Worm (Caenorhabditis elegans) whole organism, young adult: ENCODE results near the gene Y22D7AL.7.

Experiments
- F33H1.4 ChIP-seq: fragments of 200-800 bp; sonication (Bioruptor generic); IDR thresholded peaks from 2 replicates; pipeline ENCODE4 v1.3.6; 2022; ENCODE audit warnings: missing genetic modification reagents, missing genetic modification characterization, missing compliant biosample characterization
- F39B2.1 ChIP-seq: fragments of 200-800 bp; sonication (Bioruptor generic); IDR thresholded peaks from 2 replicates; pipeline ENCODE4 v1.3.6; 2022; ENCODE audit warnings: missing genetic modification reagents, missing genetic modification characterization, missing compliant biosample characterization
- F49E8.2 ChIP-seq: sonication (generic microtip); optimal IDR thresholded peaks from 3 replicates; lab custom pipeline; 2017; ENCODE audit warnings: missing genetic modification characterization, mild to moderate bottlenecking, missing compliant biosample characterization, antibody characterized with exemption, moderate library complexity; ENCODE audit not compliant: insufficient read depth
- F55B11.4 ChIP-seq: sonication (generic microtip); optimal IDR thresholded peaks from 2 replicates; lab custom pipeline; 2016; ENCODE audit warnings: missing compliant biosample characterization, missing genetic modification characterization, borderline replicate concordance; ENCODE audit not compliant: insufficient read depth
- T07F8.4 ChIP-seq: sonication (generic microtip); optimal IDR thresholded peaks from 2 replicates; lab custom pipeline; 2016; ENCODE audit warnings: mild to moderate bottlenecking, missing genetic modification characterization, moderate library complexity, missing compliant biosample characterization
- Y53G8AR.9 ChIP-seq: fragments of 200-800 bp; sonication (Bioruptor generic); conservative IDR thresholded peaks from 2 replicates; pipeline ENCODE4 v1.3.6; 2022; ENCODE audit warnings: missing genetic modification reagents, missing genetic modification characterization, missing compliant biosample characterization
- Y67H2A.10 ChIP-seq: fragments of 200-800 bp; sonication (Bioruptor generic); conservative IDR thresholded peaks from 2 replicates; pipeline ENCODE4 v1.3.6; 2022; ENCODE audit warnings: missing genetic modification reagents, missing genetic modification characterization, missing compliant biosample characterization
- athp-1 ChIP-seq: sonication (generic microtip); optimal IDR thresholded peaks from 2 replicates; lab custom pipeline; 2017; ENCODE audit warnings: mild to moderate bottlenecking, missing genetic modification characterization, missing compliant biosample characterization
- attf-5 ChIP-seq: fragments of 200-800 bp; sonication (Bioruptor generic); optimal IDR thresholded peaks from 2 replicates; lab custom pipeline; 2018; ENCODE audit warnings: mild to moderate bottlenecking, missing genetic modification characterization, missing compliant biosample characterization
- cebp-1 ChIP-seq, 2 experiments: fragments of 200-800 bp in 1 of 2; sonication (Bioruptor generic) in 1 of 2; sonication (generic microtip) in 1 of 2; IDR thresholded peaks in 1 of 2; optimal IDR thresholded peaks in 1 of 2; 2 replicates each; pipeline versions ENCODE4 v1.3.6 to Lab custom; 2017 to 2022; ENCODE audit warnings: missing compliant biosample characterization in 2 of 2, missing genetic modification characterization in 2 of 2, mild to moderate bottlenecking in 1 of 2, missing genetic modification reagents in 1 of 2, moderate library complexity in 1 of 2
- ceh-100 ChIP-seq: fragments of 200-800 bp; sonication (Bioruptor generic); IDR thresholded peaks from 2 replicates; pipeline ENCODE4 v1.3.6; 2022; ENCODE audit warnings: missing genetic modification reagents, missing genetic modification characterization, missing compliant biosample characterization
- ceh-40 ChIP-seq: fragments of 200-800 bp; sonication (Bioruptor generic); IDR thresholded peaks from 2 replicates; pipeline ENCODE4 v1.3.6; 2022; ENCODE audit warnings: missing genetic modification characterization, missing compliant biosample characterization
- ceh-91 ChIP-seq: fragments of 200-800 bp; sonication (Bioruptor generic); IDR thresholded peaks from 2 replicates; pipeline ENCODE4 v1.3.6; 2022; ENCODE audit warnings: missing genetic modification reagents, missing genetic modification characterization, missing compliant biosample characterization
- die-1 ChIP-seq: sonication (generic microtip); optimal IDR thresholded peaks from 2 replicates; lab custom pipeline; 2016; ENCODE audit warnings: missing genotype, mild to moderate bottlenecking, missing genetic modification characterization, missing compliant biosample characterization
- dox-1 ChIP-seq: fragments of 200-800 bp; sonication (Bioruptor generic); IDR thresholded peaks from 2 replicates; pipeline ENCODE4 v1.3.6; 2022; ENCODE audit warnings: missing genetic modification reagents, missing genetic modification characterization, missing compliant biosample characterization
- egrh-3 ChIP-seq: fragments of 200-800 bp; sonication (Bioruptor generic); IDR thresholded peaks from 2 replicates; pipeline ENCODE4 v1.3.6; 2022; ENCODE audit warnings: missing genetic modification reagents, missing genetic modification characterization, missing compliant biosample characterization
- hlh-12 ChIP-seq: sonication (generic microtip); optimal IDR thresholded peaks from 2 replicates; lab custom pipeline; 2016; ENCODE audit warnings: missing genetic modification characterization, missing compliant biosample characterization
- hmg-1.2 ChIP-seq: fragments of 200-800 bp; sonication (Bioruptor generic); IDR thresholded peaks from 2 replicates; pipeline ENCODE4 v1.3.6; 2022; ENCODE audit warnings: missing genetic modification reagents, missing genetic modification characterization, missing compliant biosample characterization
- hmg-20 ChIP-seq: fragments of 200-800 bp; sonication (Bioruptor generic); IDR thresholded peaks from 2 replicates; pipeline ENCODE4 v1.3.6; 2022; ENCODE audit warnings: missing genetic modification reagents, missing genetic modification characterization, missing compliant biosample characterization
- hrde-1 ChIP-seq: sonication (generic microtip); optimal IDR thresholded peaks from 2 replicates; lab custom pipeline; 2016; ENCODE audit warnings: missing genetic modification characterization, mild to moderate bottlenecking, missing compliant biosample characterization, moderate library complexity, missing genotype, missing genetic modification reagents, borderline replicate concordance
- lin-26 ChIP-seq: fragments of 200-800 bp; sonication (Bioruptor generic); IDR thresholded peaks from 2 replicates; pipeline ENCODE4 v1.3.6; 2022; ENCODE audit warnings: missing genetic modification reagents, missing genetic modification characterization, missing compliant biosample characterization
- lin-35 ChIP-seq, 3 experiments: fragments of 150-350 bp in 2 of 3; sonication (generic microtip) in 1 of 3; optimal IDR thresholded peaks; 2 replicates each; lab custom pipeline; 2014 to 2018; ENCODE audit warnings: missing biosample characterization in 3 of 3, missing genetic modification characterization in 3 of 3, missing genetic modification reagents in 3 of 3
- lin-54 ChIP-seq: fragments of 200-800 bp; sonication (Bioruptor generic); optimal IDR thresholded peaks from 2 replicates; lab custom pipeline; 2018; ENCODE audit warnings: mild to moderate bottlenecking, missing genetic modification characterization, missing compliant biosample characterization
- lsl-1 ChIP-seq: fragments of 200-800 bp; sonication (Bioruptor generic); optimal IDR thresholded peaks from 2 replicates; lab custom pipeline; 2018; ENCODE audit warnings: mild to moderate bottlenecking, missing genetic modification characterization, moderate library complexity, missing compliant biosample characterization
- lsy-27 ChIP-seq: sonication (generic microtip); optimal IDR thresholded peaks from 2 replicates; lab custom pipeline; 2017; ENCODE audit warnings: missing genetic modification characterization, mild to moderate bottlenecking, missing compliant biosample characterization, antibody characterized with exemption, missing genotype, borderline replicate concordance; ENCODE audit not compliant: insufficient read depth
- madf-3 ChIP-seq: fragments of 200-800 bp; sonication (Bioruptor generic); IDR thresholded peaks from 2 replicates; pipeline ENCODE4 v1.3.6; 2022; ENCODE audit warnings: missing genetic modification reagents, missing genetic modification characterization, missing compliant biosample characterization
- mel-28 ChIP-seq: sonication (generic microtip); optimal IDR thresholded peaks from 2 replicates; lab custom pipeline; 2016; ENCODE audit warnings: borderline replicate concordance, mild to moderate bottlenecking, missing genetic modification characterization, missing compliant biosample characterization
- mes-4 ChIP-seq: sonication (generic microtip); optimal IDR thresholded peaks from 2 replicates; lab custom pipeline; 2016; ENCODE audit warnings: missing genotype, missing genetic modification characterization, missing compliant biosample characterization
- mxl-1 ChIP-seq: sonication (generic microtip); optimal IDR thresholded peaks from 2 replicates; lab custom pipeline; 2016; ENCODE audit warnings: missing genetic modification characterization, missing compliant biosample characterization
- pbrm-1 ChIP-seq: fragments of 200-800 bp; sonication (Bioruptor generic); IDR thresholded peaks from 2 replicates; pipeline ENCODE4 v1.3.6; 2022; ENCODE audit warnings: missing genetic modification reagents, missing genetic modification characterization, missing compliant biosample characterization
- rcor-1 ChIP-seq: fragments of 200-800 bp; sonication (Bioruptor generic); IDR thresholded peaks from 2 replicates; pipeline ENCODE4 v1.3.6; 2022; ENCODE audit warnings: missing genetic modification reagents, missing genetic modification characterization, missing compliant biosample characterization
- rec-8 ChIP-seq, 2 experiments: sonication (generic microtip); optimal IDR thresholded peaks; 2 replicates each; lab custom pipeline; 2016; ENCODE audit warnings: mild to moderate bottlenecking in 2 of 2, missing genetic modification characterization in 2 of 2, missing genetic modification reagents in 2 of 2, missing genotype in 2 of 2, missing biosample characterization in 1 of 2, missing compliant biosample characterization in 1 of 2, moderate library complexity in 1 of 2
- repo-1 ChIP-seq: sonication (generic microtip); optimal IDR thresholded peaks from 2 replicates; lab custom pipeline; 2017; ENCODE audit warnings: mild to moderate bottlenecking, missing genetic modification characterization, missing compliant biosample characterization
- sdz-38 ChIP-seq: sonication (generic microtip); optimal IDR thresholded peaks from 2 replicates; lab custom pipeline; 2016; ENCODE audit warnings: missing genotype, missing genetic modification characterization, missing compliant biosample characterization
- sea-2 ChIP-seq: fragments of 200-800 bp; sonication (Bioruptor generic); IDR thresholded peaks from 2 replicates; pipeline ENCODE4 v1.3.6; 2022; ENCODE audit warnings: missing genetic modification characterization, missing compliant biosample characterization
- snpc-1.1 ChIP-seq: sonication (generic microtip); optimal IDR thresholded peaks from 2 replicates; lab custom pipeline; 2017; ENCODE audit warnings: missing genetic modification characterization, mild to moderate bottlenecking, missing compliant biosample characterization, antibody characterized with exemption, moderate library complexity, missing genotype, missing genetic modification reagents; ENCODE audit not compliant: insufficient read depth
- snpc-3.4 ChIP-seq: sonication (generic microtip); optimal IDR thresholded peaks from 2 replicates; lab custom pipeline; 2017; ENCODE audit warnings: missing genetic modification characterization, mild to moderate bottlenecking, missing compliant biosample characterization, antibody characterized with exemption, moderate library complexity, missing genotype, missing genetic modification reagents
- snpc-4 ChIP-seq, 5 experiments: fragments of 150-350 bp in 1 of 5; sonication (generic microtip) in 4 of 5; optimal IDR thresholded peaks; 2 replicates each; lab custom pipeline; 2014 to 2018; ENCODE audit warnings: missing genetic modification characterization in 5 of 5, missing biosample characterization in 3 of 5, antibody characterized with exemption in 2 of 5, mild to moderate bottlenecking in 2 of 5, missing compliant biosample characterization in 2 of 5, missing genotype in 2 of 5, moderate library complexity in 2 of 5, missing genetic modification reagents in 1 of 5
- tbp1 ChIP-seq: fragments of 200-800 bp; sonication (Bioruptor generic); optimal IDR thresholded peaks from 2 replicates; lab custom pipeline; 2018; ENCODE audit warnings: mild to moderate bottlenecking, missing genetic modification characterization, missing compliant biosample characterization
- tlf-1 ChIP-seq: fragments of 200-800 bp; sonication (Bioruptor generic); optimal IDR thresholded peaks from 2 replicates; lab custom pipeline; 2018; ENCODE audit warnings: mild to moderate bottlenecking, missing genetic modification characterization, missing compliant biosample characterization
- unc-130 ChIP-seq: sonication (generic microtip); optimal IDR thresholded peaks from 2 replicates; lab custom pipeline; 2016; ENCODE audit warnings: missing genetic modification reagents, missing genetic modification characterization, missing compliant biosample characterization
- ztf-25 ChIP-seq: fragments of 200-800 bp; sonication (Bioruptor generic); IDR thresholded peaks from 2 replicates; pipeline ENCODE4 v1.3.6; 2022; ENCODE audit warnings: missing genetic modification reagents, missing genetic modification characterization, missing compliant biosample characterization
- ztf-3 ChIP-seq: fragments of 200-800 bp; sonication (Bioruptor generic); optimal IDR thresholded peaks from 2 replicates; lab custom pipeline; 2018; ENCODE audit warnings: mild to moderate bottlenecking, missing genetic modification characterization, missing compliant biosample characterization

Y22D7AL.7 gene

ce11 chrIII:1598927-1599326 is 22.4 kb downstream of the Y22D7AL.7 start (continued):
- TF ChIP-seq sea-2 (GFP tag; lab: Robert Waterston, UW): no peak
- no peak for TF ChIP-seq hmg-20 (GFP tag; lab: Robert Waterston, UW)
- TF ChIP-seq Y67H2A.10 (GFP tag; lab: Robert Waterston, UW): no peak
- TF ChIP-seq lsl-1: peak; percentile 48
- no peak for TF ChIP-seq madf-3 (GFP tag; lab: Robert Waterston, UW)
- TF ChIP-seq rec-8 (tag; optimal IDR thresholded peaks at IDR 0.05; lab: Kevin White, UChicago): peak in 1 of 2 experiments; percentile 31
- TF ChIP-seq repo-1 (tag; lab: Kevin White, UChicago): peak; percentile 42
- TF ChIP-seq snpc-4 (GFP tag; optimal IDR thresholded peaks at IDR 0.05; lab: Kevin White, UChicago): no peak
- TF ChIP-seq snpc-4 (tag; optimal IDR thresholded peaks at IDR 0.05; lab: Kevin White, UChicago): no peak
- TF ChIP-seq hmg-1.2: peak; percentile 44; the same call in 1 of the 2 replicates
- peak; percentile 9 for TF ChIP-seq attf-5 (GFP tag; lab: Kevin White, UChicago)
- peak; percentile 92 for TF ChIP-seq lin-26 (GFP tag; lab: Robert Waterston, UW)
- no peak for TF ChIP-seq unc-130 (GFP tag; lab: Kevin White, UChicago)
- TF ChIP-seq F39B2.1 (GFP tag; lab: Robert Waterston, UW): no peak
- TF ChIP-seq, all 124 proteins: peak for 30

ce11 chrIII:1600670-1601194 is 24.2 kb downstream of the Y22D7AL.7 start, which contains the start of gene sms-3:
Gene sms-3, minus strand, starts transcription at chrIII:1601144.
- peak; percentile 41 for TF ChIP-seq F49E8.2 (tag; lab: Kevin White, UChicago)
- TF ChIP-seq sdz-38 (tag; lab: Kevin White, UChicago): no peak
- peak in 1 of 3 experiments; percentile 29 for TF ChIP-seq lin-35 (GFP tag; optimal IDR thresholded peaks at IDR 0.05; lab: Kevin White, UChicago)
- TF ChIP-seq Y67H2A.10 (GFP tag; lab: Robert Waterston, UW): no peak
- TF ChIP-seq cebp-1 (GFP tag; IDR thresholded peaks at IDR 0.05; lab: Robert Waterston, UW): 0 out of 2 replicates have a peak, but pooled peaks have one; percentile 32
- TF ChIP-seq cebp-1 (tag; optimal IDR thresholded peaks at IDR 0.05; lab: Kevin White, UChicago): peak; percentile 52
- peak; percentile 39; the same call in 1 of the 2 replicates for TF ChIP-seq ceh-40 (GFP tag; lab: Robert Waterston, UW)
- TF ChIP-seq mxl-1 (tag; lab: Kevin White, UChicago): peak; percentile 59
- no peak for TF ChIP-seq tlf-1 (GFP tag; lab: Kevin White, UChicago)
- TF ChIP-seq Y53G8AR.9 (GFP tag; lab: Robert Waterston, UW): no peak
- TF ChIP-seq F55B11.4 (tag; lab: Kevin White, UChicago): no peak
- peak; percentile 83 for TF ChIP-seq athp-1
- TF ChIP-seq die-1: peak; percentile 85
- TF ChIP-seq ceh-100 (GFP tag; lab: Robert Waterston, UW): no peak
- TF ChIP-seq lin-54 (GFP tag; lab: Kevin White, UChicago): peak; percentile 51
- TF ChIP-seq F33H1.4 (GFP tag; lab: Robert Waterston, UW): no peak
- TF ChIP-seq ceh-91 (GFP tag; lab: Robert Waterston, UW): peak; percentile 31; the same call in 1 of the 2 replicates
- no peak for TF ChIP-seq lsy-27 (tag; lab: Kevin White, UChicago)
- TF ChIP-seq snpc-3.4 (tag; lab: Kevin White, UChicago): peak; percentile 68
- no peak for TF ChIP-seq mel-28 (tag; lab: Kevin White, UChicago)
- peak; percentile 24 for TF ChIP-seq attf-5 (GFP tag; lab: Kevin White, UChicago)
- TF ChIP-seq hlh-12 (tag; lab: Kevin White, UChicago): peak; percentile 63
- TF ChIP-seq pbrm-1 (GFP tag; lab: Robert Waterston, UW): peak; percentile 54; the same call in 1 of the 2 replicates
- TF ChIP-seq dox-1: no peak; the same call in none of the 2 replicates
- TF ChIP-seq rcor-1 (GFP tag; lab: Robert Waterston, UW): no peak
- TF ChIP-seq ztf-3 (GFP tag; lab: Kevin White, UChicago): no peak
- TF ChIP-seq mes-4: peak; percentile 57
- TF ChIP-seq T07F8.4 (tag; lab: Kevin White, UChicago): peak; percentile 29
- TF ChIP-seq snpc-1.1 (tag; lab: Kevin White, UChicago): no peak
- peak; percentile 77; the same call in 1 of the 2 replicates for TF ChIP-seq ztf-25
- peak; percentile 59 for TF ChIP-seq hrde-1
- no peak for TF ChIP-seq egrh-3 (GFP tag; lab: Robert Waterston, UW)
- TF ChIP-seq tbp1 (GFP tag; lab: Kevin White, UChicago): peak; percentile 97
- TF ChIP-seq hmg-20 (GFP tag; lab: Robert Waterston, UW): no peak
- peak; percentile 61 for TF ChIP-seq lsl-1
